Fruit fly (Drosophila melanogaster) whole organism, embryonic: ENCODE data around the gene vsg.
A peak's percentile ranks its signal among the peaks of the same experiment; 100 is the strongest.

Experiments
- Ada2b ChIP-seq: fragments of 200-800 bp; sonication (Bioruptor generic); IDR thresholded peaks from 2 replicates; pipeline ENCODE4 v1.3.6; 2022; ENCODE audit warnings: missing biosample characterization, missing genetic modification characterization
- Atf-2 ChIP-seq: fragments of 200-800 bp; sonication (Bioruptor generic); optimal IDR thresholded peaks from 2 replicates; lab custom pipeline; 2016; ENCODE audit warnings: missing biosample characterization, missing genetic modification characterization
- CG10543 ChIP-seq: fragments of 200-800 bp; sonication (Bioruptor generic); optimal IDR thresholded peaks from 3 replicates; lab custom pipeline; 2017; ENCODE audit warnings: missing biosample characterization, mild to moderate bottlenecking, missing genetic modification characterization, moderate library complexity
- CG12104 ChIP-seq: fragments of 200-800 bp; sonication (Bioruptor generic); optimal IDR thresholded peaks from 3 replicates; lab custom pipeline; 2016; ENCODE audit warnings: missing biosample characterization, missing genetic modification characterization
- CG12155 ChIP-seq: fragments of 200-800 bp; sonication (Bioruptor generic); optimal IDR thresholded peaks from 3 replicates; lab custom pipeline; 2016; ENCODE audit warnings: missing biosample characterization, missing genetic modification characterization
- CG12219 ChIP-seq: fragments of 200-800 bp; sonication (Bioruptor generic); optimal IDR thresholded peaks from 3 replicates; lab custom pipeline; 2018; ENCODE audit warnings: missing biosample characterization, mild to moderate bottlenecking, missing genetic modification characterization
- CG13296 ChIP-seq: fragments of 200-800 bp; sonication (Bioruptor generic); optimal IDR thresholded peaks from 3 replicates; lab custom pipeline; 2018; ENCODE audit warnings: missing biosample characterization, mild to moderate bottlenecking, missing genetic modification characterization
- CG15696 ChIP-seq: fragments of 200-800 bp; sonication (Bioruptor generic); optimal IDR thresholded peaks from 2 replicates; lab custom pipeline; 2019; ENCODE audit warnings: missing biosample characterization, mild to moderate bottlenecking, missing genetic modification characterization, moderate library complexity
- CG16815 ChIP-seq: fragments of 200-800 bp; sonication (Bioruptor generic); optimal IDR thresholded peaks from 3 replicates; lab custom pipeline; 2017; ENCODE audit warnings: missing biosample characterization, mild to moderate bottlenecking, missing genetic modification characterization
- CG17829 ChIP-seq: fragments of 200-800 bp; optimal IDR thresholded peaks from 2 replicates; lab custom pipeline; 2019; ENCODE audit warnings: missing biosample characterization, mild to moderate bottlenecking, missing genetic modification characterization, moderate library complexity
- CG18476 ChIP-seq: fragments of 200-800 bp; sonication (Bioruptor generic); optimal IDR thresholded peaks from 2 replicates; lab custom pipeline; 2016; ENCODE audit warnings: missing biosample characterization, mild to moderate bottlenecking, missing genetic modification characterization
- CG4617 ChIP-seq: fragments of 200-800 bp; sonication (Bioruptor generic); optimal IDR thresholded peaks from 3 replicates; lab custom pipeline; 2016; ENCODE audit warnings: missing biosample characterization, missing genetic modification characterization, borderline replicate concordance
- CG6272 ChIP-seq: fragments of 200-800 bp; sonication (Bioruptor generic); IDR thresholded peaks from 2 replicates; pipeline ENCODE4 v1.3.6; 2022; ENCODE audit warnings: missing biosample characterization, missing genetic modification characterization
- CG7987 ChIP-seq: fragments of 200-800 bp; sonication (Bioruptor generic); optimal IDR thresholded peaks from 2 replicates; lab custom pipeline; 2018; ENCODE audit warnings: missing biosample characterization, mild to moderate bottlenecking, missing genetic modification characterization, moderate library complexity
- Camta ChIP-seq: fragments of 200-800 bp; sonication (Bioruptor generic); optimal IDR thresholded peaks from 2 replicates; lab custom pipeline; 2016; ENCODE audit warnings: missing biosample characterization, missing genetic modification characterization
- Chrac-16 ChIP-seq: fragments of 200-800 bp; sonication (Bioruptor generic); optimal IDR thresholded peaks from 3 replicates; lab custom pipeline; 2016; ENCODE audit warnings: missing biosample characterization, missing genetic modification characterization
- CkIIα-i1 ChIP-seq: fragments of 200-800 bp; sonication (Bioruptor generic); IDR thresholded peaks from 2 replicates; pipeline ENCODE4 v1.3.6; 2022; ENCODE audit warnings: missing biosample characterization, missing genetic modification characterization
- Dek ChIP-seq: fragments of 200-800 bp; sonication (Bioruptor generic); optimal IDR thresholded peaks from 3 replicates; lab custom pipeline; 2019; ENCODE audit warnings: missing biosample characterization, mild to moderate bottlenecking, missing genetic modification characterization, moderate library complexity
- Med ChIP-seq: fragments of 200-800 bp; sonication (Bioruptor generic); peaks from one replicate; lab custom pipeline; 2016; ENCODE audit warnings: missing biosample characterization, missing genetic modification characterization, mild to moderate bottlenecking, inconsistent platforms, moderate library complexity
- NK7.1 ChIP-seq: fragments of 200-800 bp; sonication (Bioruptor generic); optimal IDR thresholded peaks from 3 replicates; lab custom pipeline; 2016; ENCODE audit warnings: missing biosample characterization, missing genetic modification characterization
- Neu2 ChIP-seq: fragments of 200-800 bp; sonication (Bioruptor generic); optimal IDR thresholded peaks from 3 replicates; lab custom pipeline; 2016; ENCODE audit warnings: missing biosample characterization, missing genetic modification characterization, borderline replicate concordance
- Nf-YA ChIP-seq: fragments of 200-800 bp; sonication (Bioruptor generic); IDR thresholded peaks from 2 replicates; pipeline ENCODE4 v1.3.6; 2022; ENCODE audit warnings: missing biosample characterization, missing genetic modification characterization
- Sox100B ChIP-seq: fragments of 200-800 bp; sonication (Bioruptor generic); optimal IDR thresholded peaks from 3 replicates; lab custom pipeline; 2018; ENCODE audit warnings: missing biosample characterization, mild to moderate bottlenecking, missing genetic modification characterization
- Sox102F ChIP-seq: fragments of 200-800 bp; sonication (Bioruptor generic); optimal IDR thresholded peaks from 2 replicates; lab custom pipeline; 2018; ENCODE audit warnings: missing biosample characterization, mild to moderate bottlenecking, missing genetic modification characterization, moderate library complexity
- Xrp1 ChIP-seq: fragments of 200-800 bp; sonication (Bioruptor generic); IDR thresholded peaks from 2 replicates; pipeline ENCODE4 v1.3.6; 2022; ENCODE audit warnings: missing biosample characterization, missing genetic modification characterization
- cas ChIP-seq: fragments of 200-800 bp; sonication (Bioruptor generic); IDR thresholded peaks from 2 replicates; pipeline ENCODE4 v1.3.6; 2022; ENCODE audit warnings: missing biosample characterization, missing genetic modification characterization
- chinmo ChIP-seq: fragments of 200-800 bp; sonication (Bioruptor generic); IDR thresholded peaks from 4 replicates; pipeline ENCODE4 v1.3.6; 2022; ENCODE audit warnings: missing biosample characterization, missing genetic modification characterization; ENCODE audit not compliant: partially characterized antibody
- exex ChIP-seq: fragments of 200-800 bp; sonication (Bioruptor generic); optimal IDR thresholded peaks from 4 replicates; lab custom pipeline; 2018; ENCODE audit warnings: missing biosample characterization, mild to moderate bottlenecking, missing genetic modification characterization, moderate library complexity
- eyg ChIP-seq: fragments of 200-800 bp; sonication (Bioruptor generic); optimal IDR thresholded peaks from 3 replicates; lab custom pipeline; 2016; ENCODE audit warnings: missing biosample characterization, missing genetic modification characterization
- ham ChIP-seq: fragments of 200-800 bp; sonication (Bioruptor generic); IDR thresholded peaks from 2 replicates; pipeline ENCODE4 v1.3.6; 2022; ENCODE audit warnings: missing biosample characterization, missing genetic modification characterization
- hth ChIP-seq: fragments of >200 bp; optimal IDR thresholded peaks from 2 replicates; lab custom pipeline; 2017; ENCODE audit warnings: inconsistent platforms
- kay ChIP-seq: fragments of 200-800 bp; sonication (Bioruptor generic); optimal IDR thresholded peaks from 2 replicates; lab custom pipeline; 2016; ENCODE audit warnings: missing biosample characterization, missing genetic modification characterization
- mld ChIP-seq: fragments of 200-800 bp; sonication (Bioruptor generic); IDR thresholded peaks from 3 replicates; pipeline ENCODE4 v1.3.6; 2022; ENCODE audit warnings: missing biosample characterization, missing genetic modification characterization; ENCODE audit not compliant: partially characterized antibody
- nerfin-1 ChIP-seq: fragments of 200-800 bp; sonication (Bioruptor generic); optimal IDR thresholded peaks from 3 replicates; lab custom pipeline; 2019; ENCODE audit warnings: missing biosample characterization, mild to moderate bottlenecking, missing genetic modification characterization, moderate library complexity
- pfk ChIP-seq: fragments of 200-800 bp; sonication (Bioruptor generic); optimal IDR thresholded peaks from 2 replicates; lab custom pipeline; 2018; ENCODE audit warnings: missing biosample characterization, mild to moderate bottlenecking, missing genetic modification characterization, moderate library complexity
- pho ChIP-seq: fragments of 200-800 bp; sonication (Bioruptor generic); optimal IDR thresholded peaks from 2 replicates; lab custom pipeline; 2016; ENCODE audit warnings: missing biosample characterization, missing genetic modification characterization
- row ChIP-seq: fragments of 200-800 bp; sonication (Bioruptor generic); IDR thresholded peaks from 3 replicates; pipeline ENCODE4 v1.3.6; 2022; ENCODE audit warnings: missing biosample characterization, missing genetic modification characterization
- run ChIP-seq: fragments of 200-800 bp; sonication (Bioruptor generic); optimal IDR thresholded peaks from 3 replicates; lab custom pipeline; 2018; ENCODE audit warnings: missing biosample characterization, mild to moderate bottlenecking, missing genetic modification characterization
- so ChIP-seq: fragments of 200-800 bp; sonication (Bioruptor generic); IDR thresholded peaks from 3 replicates; pipeline ENCODE4 v1.3.6; 2022; ENCODE audit warnings: missing biosample characterization, missing genetic modification characterization
- tap ChIP-seq: fragments of 200-800 bp; optimal IDR thresholded peaks from 3 replicates; lab custom pipeline; 2019; ENCODE audit warnings: missing biosample characterization, mild to moderate bottlenecking, missing genetic modification characterization, moderate library complexity
- tna ChIP-seq: fragments of 200-800 bp; sonication (Bioruptor generic); IDR thresholded peaks from 2 replicates; pipeline ENCODE4 v1.3.6; 2022; ENCODE audit warnings: missing biosample characterization, missing genetic modification characterization; ENCODE audit not compliant: partially characterized antibody
- trh ChIP-seq: fragments of 200-800 bp; sonication (Bioruptor generic); optimal IDR thresholded peaks from 2 replicates; lab custom pipeline; 2016; ENCODE audit warnings: missing biosample characterization, missing genetic modification characterization

vsg gene

DNA sequence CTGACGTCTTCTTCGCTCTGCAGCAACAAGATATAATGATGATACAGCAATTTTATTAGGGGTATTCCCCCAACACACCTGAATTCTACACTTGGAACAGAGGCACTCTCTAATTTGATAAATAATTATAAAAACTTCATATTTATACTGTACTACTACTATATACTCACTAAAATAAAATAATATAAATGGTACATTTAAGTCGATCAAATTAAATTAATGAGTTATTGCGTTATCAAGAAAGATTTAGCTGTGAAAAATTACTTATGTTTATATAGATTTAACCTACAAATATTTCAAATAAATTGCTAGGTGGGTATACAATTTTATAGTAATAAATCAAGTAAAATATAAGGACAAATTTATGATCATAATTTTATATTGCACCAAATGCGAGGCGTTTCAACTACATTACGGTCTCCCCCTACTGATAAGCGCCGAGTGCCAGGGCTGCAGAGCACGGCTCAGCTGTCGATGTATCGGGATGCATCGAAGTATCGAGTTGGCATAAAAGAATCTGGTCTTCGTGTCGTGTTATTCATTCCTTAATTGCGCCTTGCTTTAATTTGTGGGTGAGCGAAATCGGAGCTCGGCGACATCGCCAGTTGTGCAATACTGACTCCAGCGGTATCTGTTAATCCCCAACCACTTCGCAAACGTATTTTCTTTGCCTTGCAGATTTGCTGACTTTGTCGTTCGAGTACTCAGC, at the start of gene vsg (continued):
- TF ChIP-seq row (GFP tag; lab: Robert Waterston, UW) (peak; percentile 92), pho (GFP tag; lab: Kevin White, UChicago) (peak; percentile 57), kay (GFP tag; lab: Kevin White, UChicago) (peak; percentile 77), Dek (peak; percentile 81), CG6272 (GFP tag; lab: Robert Waterston, UW) (peak; percentile 74), run (tag; lab: Kevin White, UChicago) (peak; percentile 32), pfk (GFP tag; lab: Kevin White, UChicago) (no peak), CG12155 (GFP tag; lab: Kevin White, UChicago) (peak; percentile 85), CG10543 (GFP tag; lab: Kevin White, UChicago) (peak; percentile 90), trh (GFP tag; lab: Kevin White, UChicago) (peak; percentile 23), tap (tag; lab: Kevin White, UChicago) (peak; percentile 68), Sox100B (GFP tag; lab: Kevin White, UChicago) (peak; percentile 4), NK7.1 (GFP tag; lab: Kevin White, UChicago) (no peak), Neu2 (no peak), CG12104 (GFP tag; lab: Kevin White, UChicago) (peak; percentile 85), Ada2b (no peak; the same call in 1 of the 2 replicates), cas (peak; percentile 29; the same call in 1 of the 2 replicates), mld (GFP tag; lab: Robert Waterston, UW) (peak; percentile 79; the same call in 2 of the 3 replicates), hth (lab: Kevin White, UChicago) (no peak), Atf-2 (GFP tag; lab: Kevin White, UChicago) (peak; percentile 18), CG16815 (GFP tag; lab: Kevin White, UChicago) (peak; percentile 82), Sox102F (GFP tag; lab: Kevin White, UChicago) (peak; percentile 82), chinmo (GFP tag; lab: Robert Waterston, UW) (peak; percentile 95; the same call in 3 of the 4 replicates), exex (tag; lab: Kevin White, UChicago) (peak; percentile 52), Med (peak; percentile 89), ham (no peak), eyg (GFP tag; lab: Kevin White, UChicago) (no peak), CG4617 (GFP tag; lab: Kevin White, UChicago) (peak; percentile 90), Nf-YA (GFP tag; lab: Robert Waterston, UW) (peak; percentile 35; the same call in 1 of the 2 replicates), CG13296 (GFP tag; lab: Kevin White, UChicago) (peak; percentile 79), CG12219 (no peak), CG18476 (GFP tag; lab: Kevin White, UChicago) (peak; percentile 75), CG15696 (tag; lab: Kevin White, UChicago) (peak; percentile 83), CG17829 (tag; lab: Kevin White, UChicago) (peak; percentile 85), Xrp1 (GFP tag; lab: Robert Waterston, UW) (peak; percentile 59), tna (GFP tag; lab: Robert Waterston, UW) (peak; percentile 74), nerfin-1 (tag; lab: Kevin White, UChicago) (peak; percentile 80), CG7987 (no peak), CkIIα-i1 (GFP tag; lab: Robert Waterston, UW) (no peak), so (no peak), Chrac-16 (GFP tag; lab: Kevin White, UChicago) (peak; percentile 74), Camta (GFP tag; lab: Kevin White, UChicago) (peak; percentile 29)
